Fruit fly (Drosophila melanogaster): ENCODE results near the gene Daao2.

Daao2 gene

dm6 chr2L:6817493-6817892, 14.7 kb downstream of the Daao2 start (continued):
- TF ChIP-seq Blimp-1 (GFP tag; optimal IDR thresholded peaks at IDR 0.05) (no peak), sens-2 (GFP tag; IDR thresholded peaks at IDR 0.05) (peak; percentile 84), CG14050 (GFP tag; IDR thresholded peaks at IDR 0.05) (no peak), Nf-YB (GFP tag; optimal IDR thresholded peaks at IDR 0.05) (peak; percentile 99), Mes4 (GFP tag; optimal IDR thresholded peaks at IDR 0.05) (no peak), CG18619 (GFP tag; optimal IDR thresholded peaks at IDR 0.05) (no peak), GATAe (GFP tag; conservative IDR thresholded peaks at IDR 0.05) (peak; percentile 95), CG17912 (GFP tag; optimal IDR thresholded peaks at IDR 0.05) (no peak), az2 (GFP tag; optimal IDR thresholded peaks at IDR 0.05) (no peak), CG34422 (GFP tag; IDR thresholded peaks at IDR 0.05) (no peak), Xbp1 (GFP tag; optimal IDR thresholded peaks at IDR 0.05) (no peak)

- TF ChIP-seq Dek (tag; optimal IDR thresholded peaks at IDR 0.05): no peak
- TF ChIP-seq Hr39 (optimal IDR thresholded peaks at IDR 0.05): no peak
- TF ChIP-seq CG10979 (tag; optimal IDR thresholded peaks at IDR 0.05): peak; percentile 22
- TF ChIP-seq wek (GFP tag; optimal IDR thresholded peaks at IDR 0.05): peak; percentile 12
- TF ChIP-seq Vsx1 (GFP tag; optimal IDR thresholded peaks at IDR 0.05): no peak
- peak; percentile 32 for TF ChIP-seq gem (tag; optimal IDR thresholded peaks at IDR 0.05)
- no peak for TF ChIP-seq CG1602 (GFP tag; optimal IDR thresholded peaks at IDR 0.05)
- TF ChIP-seq ci (GFP tag; IDR thresholded peaks at IDR 0.05): peak; percentile 28; the same call in 1 of the 3 replicates
- no peak for TF ChIP-seq CG3838 (GFP tag; optimal IDR thresholded peaks at IDR 0.05)
- TF ChIP-seq CG18476 (GFP tag; optimal IDR thresholded peaks at IDR 0.05): no peak
- peak in 1 of 3 experiments; percentile 34 for TF ChIP-seq lola (GFP tag; optimal IDR thresholded peaks at IDR 0.05)
- TF ChIP-seq Hr3 (GFP tag; optimal IDR thresholded peaks at IDR 0.05): no peak
- peak; percentile 47 for TF ChIP-seq dmrt11E (tag; optimal IDR thresholded peaks at IDR 0.05)
- TF ChIP-seq sens (GFP tag): peak; percentile 77
- no peak for TF ChIP-seq D (optimal IDR thresholded peaks at IDR 0.05)
- peak; percentile 31 for TF ChIP-seq D (GFP tag; optimal IDR thresholded peaks at IDR 0.05)
- TF ChIP-seq CG8089 (GFP tag; optimal IDR thresholded peaks at IDR 0.05): peak; percentile 8
- TF ChIP-seq MTF-1 (GFP tag; optimal IDR thresholded peaks at IDR 0.05; ENCODE audit: borderline replicate concordance): peak; percentile 31
- no peak for TF ChIP-seq sc (optimal IDR thresholded peaks at IDR 0.05)
- TF ChIP-seq sc (GFP tag; optimal IDR thresholded peaks at IDR 0.05): peak; percentile 42
- peak; percentile 21 for TF ChIP-seq CG14710 (tag; optimal IDR thresholded peaks at IDR 0.05)
- TF ChIP-seq tll (GFP tag; optimal IDR thresholded peaks at IDR 0.05): peak in 1 of 2 experiments; percentile 46
- TF ChIP-seq CG1529 (GFP tag; optimal IDR thresholded peaks at IDR 0.05): peak; percentile 24
- no peak for TF ChIP-seq gro (GFP tag; optimal IDR thresholded peaks at IDR 0.05)
- TF ChIP-seq bsh (GFP tag; optimal IDR thresholded peaks at IDR 0.05): peak in 1 of 2 experiments; percentile 32
- TF ChIP-seq CG9727 (GFP tag; optimal IDR thresholded peaks at IDR 0.05): peak; percentile 35
- TF ChIP-seq CG1603 (tag; optimal IDR thresholded peaks at IDR 0.05): peak; percentile 41
- peak; percentile 7 for TF ChIP-seq CG2712 (tag; optimal IDR thresholded peaks at IDR 0.05)
- TF ChIP-seq CG10431 (GFP tag; optimal IDR thresholded peaks at IDR 0.05): peak; percentile 15
- no peak for TF ChIP-seq nau (GFP tag; optimal IDR thresholded peaks at IDR 0.05)
- TF ChIP-seq CG4707 (GFP tag; optimal IDR thresholded peaks at IDR 0.05): peak; percentile 44
- TF ChIP-seq CG7745 (tag; optimal IDR thresholded peaks at IDR 0.05): peak; percentile 20
- TF ChIP-seq salm (tag; optimal IDR thresholded peaks at IDR 0.05): no peak
- TF ChIP-seq fd102C (GFP tag; optimal IDR thresholded peaks at IDR 0.05): peak; percentile 44
- peak; percentile 15 for TF ChIP-seq CG17568 (GFP tag; optimal IDR thresholded peaks at IDR 0.05)
- peak; percentile 3 for TF ChIP-seq twi (tag; optimal IDR thresholded peaks at IDR 0.05)
- TF ChIP-seq CG7271 (tag; optimal IDR thresholded peaks at IDR 0.05): peak; percentile 7
- TF ChIP-seq CG7987 (GFP tag; optimal IDR thresholded peaks at IDR 0.05): peak; percentile 16
- TF ChIP-seq CG10366 (GFP tag; IDR thresholded peaks at IDR 0.05): no peak
Measured at dm6 chr2L:6818357-6818756, 15.5 kb downstream of the Daao2 start.

Data from whole organism, embryonic.